Fruit fly (Drosophila melanogaster) whole organism, wandering third instar larva: ENCODE data around the gene GstD8.

Experiments used
- Abd-B ChIP-seq: fragments of >200 bp; optimal IDR thresholded peaks from 2 replicates; lab custom pipeline; 2017; ENCODE audit warnings: missing biosample characterization, missing genetic modification characterization
- CG9705 ChIP-seq: fragments of 200-800 bp; sonication (Bioruptor generic); optimal IDR thresholded peaks from 2 replicates; lab custom pipeline; 2018; ENCODE audit warnings: missing biosample characterization, mild to moderate bottlenecking, missing genetic modification characterization
- GATAd ChIP-seq: sonication (Bioruptor generic); optimal IDR thresholded peaks from 2 replicates; lab custom pipeline; 2016; ENCODE audit warnings: missing biosample characterization, missing genetic modification characterization
- Hr78 ChIP-seq: fragments of >200 bp; optimal IDR thresholded peaks from 2 replicates; lab custom pipeline; 2017; ENCODE audit warnings: missing biosample characterization, missing genetic modification characterization
- Jra ChIP-seq: sonication (Bioruptor generic); optimal IDR thresholded peaks from 2 replicates; lab custom pipeline; 2016; ENCODE audit warnings: missing biosample characterization, missing genetic modification characterization
- Myc ChIP-seq: fragments of >200 bp; optimal IDR thresholded peaks from 2 replicates; lab custom pipeline; 2017
- Vsx2 ChIP-seq: fragments of 200-300, 225-300 bp; sonication (Bioruptor generic); optimal IDR thresholded peaks from 2 replicates; lab custom pipeline; 2018; ENCODE audit warnings: missing biosample characterization, missing genetic modification characterization; ENCODE audit not compliant: partially characterized antibody
- fru ChIP-seq: fragments of 200-800 bp; sonication (Bioruptor generic); optimal IDR thresholded peaks from 3 replicates; lab custom pipeline; 2016; ENCODE audit warnings: missing biosample characterization, mild to moderate bottlenecking, missing genetic modification characterization
- h ChIP-seq: fragments of 200-800 bp; sonication (Bioruptor generic); optimal IDR thresholded peaks from 3 replicates; lab custom pipeline; 2016; ENCODE audit warnings: missing biosample characterization, mild to moderate bottlenecking, missing genetic modification characterization
- pan ChIP-seq: fragments of >200 bp; optimal IDR thresholded peaks from 2 replicates; lab custom pipeline; 2017
- psq ChIP-seq: fragments of 200-800 bp; sonication (Bioruptor generic); optimal IDR thresholded peaks from 3 replicates; lab custom pipeline; 2017; ENCODE audit warnings: missing biosample characterization, mild to moderate bottlenecking, missing genetic modification characterization, moderate library complexity
- sv ChIP-seq: fragments of 200-800 bp; sonication (Bioruptor generic); optimal IDR thresholded peaks from 3 replicates; lab custom pipeline; 2016; ENCODE audit warnings: missing biosample characterization, missing genetic modification characterization
- tai ChIP-seq: sonication (Bioruptor generic); optimal IDR thresholded peaks from 2 replicates; lab custom pipeline; 2016; ENCODE audit warnings: missing biosample characterization, missing genetic modification characterization

DNA sequence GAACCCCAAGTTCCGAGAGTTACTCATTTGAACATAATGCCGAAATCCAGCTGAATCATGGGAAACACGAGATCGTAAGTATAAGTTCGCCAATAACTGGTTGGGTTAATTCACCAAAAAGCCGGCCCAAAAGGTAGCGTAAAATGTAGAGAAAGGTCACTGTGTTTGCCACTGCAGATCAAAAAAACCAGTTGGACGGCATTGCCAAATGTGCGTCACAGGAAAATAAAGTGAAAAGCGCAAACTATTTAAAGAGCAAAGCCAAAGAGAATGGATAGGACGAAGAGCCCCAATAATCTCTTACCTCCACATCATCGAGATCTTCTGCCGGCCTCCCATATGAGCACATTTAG is 9.2 kb upstream of the GstD8 start:
- no peak for TF ChIP-seq pan
- TF ChIP-seq GATAd (GFP tag; lab: Kevin White, UChicago) = no peak
- TF ChIP-seq psq = no peak
- TF ChIP-seq h (GFP tag; lab: Kevin White, UChicago) = no peak
- no peak for TF ChIP-seq Abd-B
- TF ChIP-seq fru (GFP tag; lab: Kevin White, UChicago) = no peak
- no peak for TF ChIP-seq sv
- TF ChIP-seq Vsx2 (GFP tag; lab: Kevin White, UChicago) = peak; percentile 49
- TF ChIP-seq Hr78 (GFP tag; lab: Kevin White, UChicago) = no peak
- no peak for TF ChIP-seq Jra
- no peak for TF ChIP-seq tai (GFP tag; lab: Kevin White, UChicago)
- TF ChIP-seq Myc (lab: Kevin White, UChicago) = no peak
- no peak for TF ChIP-seq CG9705
